Fruit fly (Drosophila melanogaster) whole organism, adult: ENCODE data around the gene ebo.

Experiments used
- CG5204 ChIP-seq: fragments of 200-800 bp; sonication (Bioruptor generic); optimal IDR thresholded peaks from 2 replicates; lab custom pipeline; 2016; ENCODE audit warnings: missing biosample characterization, missing genetic modification characterization
- CG7101 ChIP-seq: fragments of 200-800 bp; sonication (Bioruptor generic); optimal IDR thresholded peaks from 2 replicates; lab custom pipeline; 2018; ENCODE audit warnings: missing biosample characterization, mild to moderate bottlenecking, missing genetic modification characterization, moderate library complexity

DNA sequence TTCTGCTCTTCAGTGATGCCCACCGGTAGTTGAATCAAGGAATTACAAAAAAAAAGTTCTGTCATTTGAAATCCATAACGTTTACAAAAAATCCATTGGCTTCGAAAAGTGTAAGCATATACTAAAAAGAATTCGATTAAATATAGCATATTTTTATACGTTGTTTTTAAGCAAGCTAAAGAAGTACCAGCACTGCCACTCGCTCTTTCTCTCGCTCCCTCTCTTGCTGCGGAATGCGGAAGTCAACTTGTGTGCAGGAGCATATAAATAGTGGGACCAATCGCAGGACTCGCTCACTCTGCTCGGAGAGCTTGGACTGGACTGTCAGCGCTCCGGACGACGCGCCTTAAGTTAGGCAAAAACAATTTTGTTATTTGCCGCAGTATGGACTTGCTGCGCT lies 18.2 kb upstream of the ebo start, which contains the start of gene CG17778:
- TF ChIP-seq CG5204 (GFP tag; lab: Kevin White, UChicago) (no peak), CG7101 (tag; lab: Kevin White, UChicago) (no peak)
